Worm (Caenorhabditis elegans) whole organism, young adult: Measurements from ENCODE around the gene srw-17.

Experiments used
- F57A8.1 ChIP-seq: fragments of 200-800 bp; sonication (Bioruptor generic); optimal IDR thresholded peaks from 2 replicates; lab custom pipeline; 2018; ENCODE audit warnings: mild to moderate bottlenecking, missing genetic modification characterization, moderate library complexity, missing compliant biosample characterization
- ama-1 ChIP-seq, 3 experiments: fragments of 150-350 bp in 1 of 3; sonication (generic microtip) in 2 of 3; optimal IDR thresholded peaks; 2 replicates each; lab custom pipeline; 2014 to 2018; ENCODE audit warnings: missing biosample characterization in 2 of 3, missing genetic modification characterization in 2 of 3, missing genetic modification reagents in 2 of 3
- attf-6 ChIP-seq: fragments of 200-800 bp; sonication (Bioruptor generic); IDR thresholded peaks from 2 replicates; pipeline ENCODE4 v1.3.6; 2022; ENCODE audit warnings: missing genetic modification reagents, missing genetic modification characterization, missing compliant biosample characterization
- lag-1 ChIP-seq: fragments of 200-800 bp; sonication (Bioruptor generic); IDR thresholded peaks from 2 replicates; pipeline ENCODE4 v1.3.6; 2022; ENCODE audit warnings: missing genetic modification reagents, missing genetic modification characterization, missing compliant biosample characterization
- lin-35 ChIP-seq, 3 experiments: fragments of 150-350 bp in 2 of 3; sonication (generic microtip) in 1 of 3; optimal IDR thresholded peaks; 2 replicates each; lab custom pipeline; 2014 to 2018; ENCODE audit warnings: missing biosample characterization in 3 of 3, missing genetic modification characterization in 3 of 3, missing genetic modification reagents in 3 of 3
- lsl-1 ChIP-seq: fragments of 200-800 bp; sonication (Bioruptor generic); optimal IDR thresholded peaks from 2 replicates; lab custom pipeline; 2018; ENCODE audit warnings: mild to moderate bottlenecking, missing genetic modification characterization, moderate library complexity, missing compliant biosample characterization
- nhr-120 ChIP-seq: fragments of 200-800 bp; sonication (Bioruptor generic); IDR thresholded peaks from 2 replicates; pipeline ENCODE4 v1.3.6; 2022; ENCODE audit warnings: missing genetic modification characterization, missing compliant biosample characterization
- nhr-90 ChIP-seq: sonication (generic microtip); optimal IDR thresholded peaks from 2 replicates; lab custom pipeline; 2016; ENCODE audit warnings: missing genotype, mild to moderate bottlenecking, missing genetic modification characterization, missing compliant biosample characterization
- snpc-1.3 ChIP-seq: sonication (generic microtip); optimal IDR thresholded peaks from 2 replicates; lab custom pipeline; 2017; ENCODE audit warnings: missing genetic modification characterization, mild to moderate bottlenecking, missing compliant biosample characterization, antibody characterized with exemption, moderate library complexity, missing genotype, missing genetic modification reagents; ENCODE audit not compliant: insufficient read depth
- snpc-3.4 ChIP-seq: sonication (generic microtip); optimal IDR thresholded peaks from 2 replicates; lab custom pipeline; 2017; ENCODE audit warnings: missing genetic modification characterization, mild to moderate bottlenecking, missing compliant biosample characterization, antibody characterized with exemption, moderate library complexity, missing genotype, missing genetic modification reagents
- snpc-4 ChIP-seq, 5 experiments: fragments of 150-350 bp in 1 of 5; sonication (generic microtip) in 4 of 5; optimal IDR thresholded peaks; 2 replicates each; lab custom pipeline; 2014 to 2018; ENCODE audit warnings: missing genetic modification characterization in 5 of 5, missing biosample characterization in 3 of 5, antibody characterized with exemption in 2 of 5, mild to moderate bottlenecking in 2 of 5, missing compliant biosample characterization in 2 of 5, missing genotype in 2 of 5, moderate library complexity in 2 of 5, missing genetic modification reagents in 1 of 5
- unc-62 ChIP-seq: fragments of 150-350 bp; optimal IDR thresholded peaks from 2 replicates; lab custom pipeline; 2014; ENCODE audit warnings: missing biosample characterization, missing genetic modification reagents, missing genetic modification characterization
- ztf-3 ChIP-seq: fragments of 200-800 bp; sonication (Bioruptor generic); optimal IDR thresholded peaks from 2 replicates; lab custom pipeline; 2018; ENCODE audit warnings: mild to moderate bottlenecking, missing genetic modification characterization, missing compliant biosample characterization

ce11 chrV:15252082-15252481, 24.7 kb downstream of the srw-17 start, which contains the start of gene srbc-76:
- no peak for TF ChIP-seq snpc-3.4 (tag; lab: Kevin White, UChicago)
- TF ChIP-seq attf-6 (GFP tag; lab: Robert Waterston, UW) = no peak
- TF ChIP-seq lag-1 (GFP tag; lab: Robert Waterston, UW) = no peak
- TF ChIP-seq nhr-90 = no peak
- no peak for TF ChIP-seq lin-35 (GFP tag; optimal IDR thresholded peaks at IDR 0.05; lab: Kevin White, UChicago)
- TF ChIP-seq lsl-1 = no peak
- no peak for TF ChIP-seq snpc-4 (GFP tag; optimal IDR thresholded peaks at IDR 0.05; lab: Kevin White, UChicago)
- no peak for TF ChIP-seq snpc-4 (tag; optimal IDR thresholded peaks at IDR 0.05; lab: Kevin White, UChicago)
- TF ChIP-seq snpc-1.3 (tag; lab: Kevin White, UChicago) = no peak
- TF ChIP-seq ztf-3 (GFP tag; lab: Kevin White, UChicago) = no peak
- no peak for TF ChIP-seq ama-1 (optimal IDR thresholded peaks at IDR 0.05; lab: Kevin White, UChicago)
- no peak for TF ChIP-seq ama-1 (GFP tag; optimal IDR thresholded peaks at IDR 0.05; lab: Kevin White, UChicago)
- TF ChIP-seq F57A8.1 (GFP tag; lab: Kevin White, UChicago) = no peak
- no peak for TF ChIP-seq nhr-120 (GFP tag; lab: Robert Waterston, UW)
- no peak for TF ChIP-seq unc-62
